Fruit fly (Drosophila melanogaster) whole organism, adult: ENCODE results near the gene Asator.

Source experiments
- CG11617 ChIP-seq: fragments of 200-800 bp; sonication (Bioruptor generic); optimal IDR thresholded peaks from 2 replicates; lab custom pipeline; 2017; ENCODE audit warnings: mild to moderate bottlenecking, missing biosample characterization, missing genetic modification reagents, missing genetic modification characterization
- CG12768 ChIP-seq: fragments of 200-800 bp; sonication (Bioruptor generic); optimal IDR thresholded peaks from 2 replicates; lab custom pipeline; 2017; ENCODE audit warnings: missing biosample characterization, missing genetic modification characterization, mild to moderate bottlenecking, moderate library complexity, missing genetic modification reagents
- CG14711 ChIP-seq: fragments of 200-800 bp; sonication (Bioruptor generic); optimal IDR thresholded peaks from 2 replicates; lab custom pipeline; 2018; ENCODE audit warnings: missing biosample characterization, mild to moderate bottlenecking, missing genetic modification characterization, moderate library complexity
- CG1620 ChIP-seq: fragments of 200-800 bp; sonication (Bioruptor generic); optimal IDR thresholded peaks from 2 replicates; lab custom pipeline; 2016; ENCODE audit warnings: missing biosample characterization, missing genetic modification characterization
- CG33017 ChIP-seq: fragments of 200-800 bp; sonication (Bioruptor generic); optimal IDR thresholded peaks from 2 replicates; lab custom pipeline; 2018; ENCODE audit warnings: missing biosample characterization, mild to moderate bottlenecking, missing genetic modification characterization, moderate library complexity
- CG5204 ChIP-seq: fragments of 200-800 bp; sonication (Bioruptor generic); optimal IDR thresholded peaks from 2 replicates; lab custom pipeline; 2016; ENCODE audit warnings: missing biosample characterization, missing genetic modification characterization
- CG7045 ChIP-seq: fragments of 200-800 bp; sonication (Bioruptor generic); optimal IDR thresholded peaks from 2 replicates; lab custom pipeline; 2017; ENCODE audit warnings: missing biosample characterization, mild to moderate bottlenecking, missing genetic modification characterization
- CG7101 ChIP-seq: fragments of 200-800 bp; sonication (Bioruptor generic); optimal IDR thresholded peaks from 2 replicates; lab custom pipeline; 2018; ENCODE audit warnings: missing biosample characterization, mild to moderate bottlenecking, missing genetic modification characterization, moderate library complexity
- Clk ChIP-seq: fragments of 200-800 bp; sonication (Bioruptor generic); optimal IDR thresholded peaks from 2 replicates; lab custom pipeline; 2017; ENCODE audit warnings: missing biosample characterization, missing genetic modification characterization
- Crg-1 ChIP-seq: fragments of 200-800 bp; sonication (Bioruptor generic); optimal IDR thresholded peaks from 2 replicates; lab custom pipeline; 2016; ENCODE audit warnings: missing biosample characterization, missing genetic modification characterization
- Hr96 ChIP-seq: fragments of 200-800 bp; sonication (Bioruptor generic); optimal IDR thresholded peaks from 2 replicates; lab custom pipeline; 2016; ENCODE audit warnings: missing biosample characterization, missing genetic modification characterization
- Mnt ChIP-seq: fragments of 200-800 bp; sonication (Bioruptor generic); optimal IDR thresholded peaks from 2 replicates; lab custom pipeline; 2016; ENCODE audit warnings: missing biosample characterization, mild to moderate bottlenecking, missing genetic modification characterization
- bab1 ChIP-seq: fragments of 200-800 bp; sonication (Bioruptor generic); optimal IDR thresholded peaks from 3 replicates; lab custom pipeline; 2019; ENCODE audit warnings: missing biosample characterization, mild to moderate bottlenecking, missing genetic modification characterization, moderate library complexity
- cic ChIP-seq: fragments of 200-800 bp; sonication (Bioruptor generic); optimal IDR thresholded peaks from 2 replicates; lab custom pipeline; 2017; ENCODE audit warnings: missing biosample characterization, mild to moderate bottlenecking, missing genetic modification characterization, moderate library complexity
- cnc ChIP-seq, 2 experiments: fragments of >200 bp; optimal IDR thresholded peaks; 2 replicates each; lab custom pipeline; 2017
- kay ChIP-seq: fragments of 200-800 bp; sonication (Bioruptor generic); peaks from one replicate; lab custom pipeline; 2016; ENCODE audit warnings: missing biosample characterization, missing genetic modification characterization, borderline replicate concordance
- ovo ChIP-seq: fragments of 200-800 bp; sonication (Bioruptor generic); optimal IDR thresholded peaks from 2 replicates; lab custom pipeline; 2016; ENCODE audit warnings: missing biosample characterization, missing genetic modification characterization
- pad ChIP-seq: fragments of 200-800 bp; sonication (Bioruptor generic); optimal IDR thresholded peaks from 3 replicates; lab custom pipeline; 2017; ENCODE audit warnings: missing biosample characterization, missing genetic modification characterization, mild to moderate bottlenecking, moderate library complexity, missing genetic modification reagents
- tj ChIP-seq: fragments of 200-800 bp; sonication (Bioruptor generic); optimal IDR thresholded peaks from 3 replicates; lab custom pipeline; 2017; ENCODE audit warnings: missing biosample characterization, mild to moderate bottlenecking, missing genetic modification characterization, moderate library complexity
- toe ChIP-seq: fragments of 200-800 bp; sonication (Bioruptor generic); optimal IDR thresholded peaks from 2 replicates; lab custom pipeline; 2016; ENCODE audit warnings: missing biosample characterization, missing genetic modification characterization

The Asator gene

DNA sequence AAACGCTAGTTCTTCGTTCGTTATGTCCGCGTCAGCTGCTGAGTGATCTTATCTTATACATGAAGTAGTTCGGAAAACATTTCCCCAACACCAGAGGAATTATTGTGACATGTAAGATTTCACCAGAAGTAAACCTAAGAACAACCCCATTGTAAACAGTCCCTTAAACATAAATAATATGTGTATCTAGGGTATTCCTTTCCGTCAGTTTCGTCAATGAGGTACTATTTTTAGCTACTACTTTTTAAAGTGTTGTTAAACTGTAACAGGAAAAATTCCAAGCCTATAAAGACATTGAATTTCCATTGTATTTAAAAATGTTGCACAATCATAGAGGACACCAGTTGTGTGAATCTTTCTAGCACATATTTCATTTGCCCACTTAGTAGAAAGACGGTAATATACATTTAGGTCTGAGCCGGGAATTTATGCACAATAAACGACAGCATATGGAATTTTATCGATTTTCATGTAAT is 6.1 kb downstream of the Asator start:
- no peak for TF ChIP-seq Clk (GFP tag; lab: Kevin White, UChicago)
- TF ChIP-seq tj (GFP tag; lab: Kevin White, UChicago): no peak
- peak; percentile 26 for TF ChIP-seq Crg-1 (GFP tag; lab: Kevin White, UChicago)

DNA sequence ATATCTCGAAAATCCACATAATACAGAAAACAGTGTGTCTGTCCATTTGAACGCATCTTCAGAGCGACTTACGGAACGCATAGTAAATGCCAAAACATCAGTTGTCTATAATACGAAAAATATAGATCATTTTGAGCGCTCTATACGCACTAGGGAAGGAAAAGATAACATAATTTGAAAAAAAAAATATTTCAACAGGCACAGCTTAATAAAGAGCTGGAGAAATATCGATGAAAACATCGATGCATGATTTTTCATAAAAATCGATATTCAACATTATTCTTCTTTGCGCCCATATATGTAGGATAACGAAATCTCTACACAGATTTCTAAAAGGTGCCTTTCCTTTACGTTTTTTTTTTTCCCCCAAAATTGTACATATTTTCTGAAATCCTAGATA is 7.1 kb downstream of the Asator start:
- TF ChIP-seq tj (GFP tag; lab: Kevin White, UChicago) (no peak), CG1620 (GFP tag; lab: Kevin White, UChicago) (no peak)

DNA sequence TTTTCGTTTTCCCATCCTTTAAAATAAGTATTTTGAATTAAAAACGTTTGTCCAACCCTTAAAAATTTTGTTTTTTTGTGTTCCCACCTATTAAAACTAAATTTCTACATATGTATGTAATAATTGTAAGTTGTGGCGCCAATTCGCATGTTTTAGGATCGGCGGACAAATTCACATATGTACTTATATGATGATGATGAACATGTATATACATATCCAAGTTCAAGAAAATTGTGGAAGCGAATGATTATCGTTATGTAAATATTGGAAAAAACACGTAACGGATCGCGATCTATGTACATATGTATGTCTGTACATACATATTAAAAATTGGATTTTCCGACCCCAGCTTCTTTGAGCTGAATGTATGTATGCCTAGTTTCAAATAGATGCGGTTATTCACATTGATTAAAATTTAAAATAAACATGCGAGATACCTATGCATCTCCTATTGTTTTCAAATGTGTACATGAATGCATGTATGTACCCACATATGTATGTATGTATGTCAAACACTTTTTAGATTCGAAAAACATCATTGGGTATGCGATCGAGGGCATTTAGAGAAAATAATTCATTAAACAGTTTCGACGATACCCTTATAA is 20.1 kb downstream of the Asator start:
- TF ChIP-seq kay (GFP tag; lab: Kevin White, UChicago) (peak; percentile 92), CG12768 (no peak)

DNA sequence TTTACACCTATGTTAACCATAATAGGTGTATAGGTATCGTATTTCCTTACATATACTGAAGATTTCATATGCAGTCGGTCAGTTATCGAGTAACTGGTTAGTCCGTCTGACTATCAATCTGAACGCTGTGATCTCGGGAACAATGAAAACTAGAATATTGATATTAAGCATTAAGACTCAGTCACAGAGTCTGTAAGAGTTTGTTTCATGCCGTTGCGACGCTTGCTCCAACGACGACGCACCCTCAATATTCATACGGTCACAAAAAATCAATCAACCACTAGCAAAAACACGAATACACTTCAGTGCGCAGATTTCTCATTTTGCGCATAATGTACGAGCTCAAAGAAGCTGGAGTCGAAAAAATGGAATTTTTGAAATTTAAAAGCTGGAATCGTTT is 20.8 kb downstream of the Asator start:
- TF ChIP-seq CG33017: no peak
- no peak for TF ChIP-seq Hr96 (GFP tag; lab: Kevin White, UChicago)
- TF ChIP-seq Crg-1 (GFP tag; lab: Kevin White, UChicago): no peak
- TF ChIP-seq toe (GFP tag; lab: Kevin White, UChicago): no peak
- TF ChIP-seq Mnt: no peak
- TF ChIP-seq CG12768: no peak

DNA sequence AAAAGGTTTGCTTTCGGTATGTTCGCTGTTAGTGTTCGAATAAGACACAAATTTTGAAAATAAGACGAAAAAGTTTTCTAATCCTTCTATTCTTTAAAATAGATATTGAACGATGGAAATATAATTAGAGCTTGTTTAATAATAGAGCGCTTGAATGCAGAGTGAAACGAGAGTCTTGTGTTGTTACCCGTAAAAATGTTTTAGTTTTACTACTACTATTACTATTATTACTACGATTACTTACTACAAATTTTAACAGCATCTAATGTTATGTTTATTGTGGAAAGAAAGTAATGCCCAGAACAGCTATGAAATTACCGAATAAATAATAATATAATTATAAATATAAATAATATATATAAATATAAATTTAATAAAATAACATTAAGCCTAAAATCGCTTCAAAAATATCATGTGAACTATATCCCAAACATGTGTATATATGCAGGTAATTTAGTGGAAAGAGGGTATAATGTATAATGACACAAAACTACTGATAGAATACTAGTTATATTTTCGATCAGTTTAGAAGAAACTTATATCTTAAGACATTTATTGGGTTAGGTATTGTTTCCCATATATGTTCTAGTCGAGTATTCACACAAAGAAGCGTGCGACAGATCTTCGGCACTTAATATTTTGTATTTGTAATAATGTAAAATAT is 21.7 kb downstream of the Asator start, which contains the start of gene CG33941:
TSS of gene CG33941 (plus strand) at position 522 of the 664 bp plus-strand sequence.
- TF ChIP-seq CG7101 (tag; lab: Kevin White, UChicago) (peak; percentile 5), toe (GFP tag; lab: Kevin White, UChicago) (no peak), bab1 (GFP tag; lab: Kevin White, UChicago) (peak; percentile 20)

DNA sequence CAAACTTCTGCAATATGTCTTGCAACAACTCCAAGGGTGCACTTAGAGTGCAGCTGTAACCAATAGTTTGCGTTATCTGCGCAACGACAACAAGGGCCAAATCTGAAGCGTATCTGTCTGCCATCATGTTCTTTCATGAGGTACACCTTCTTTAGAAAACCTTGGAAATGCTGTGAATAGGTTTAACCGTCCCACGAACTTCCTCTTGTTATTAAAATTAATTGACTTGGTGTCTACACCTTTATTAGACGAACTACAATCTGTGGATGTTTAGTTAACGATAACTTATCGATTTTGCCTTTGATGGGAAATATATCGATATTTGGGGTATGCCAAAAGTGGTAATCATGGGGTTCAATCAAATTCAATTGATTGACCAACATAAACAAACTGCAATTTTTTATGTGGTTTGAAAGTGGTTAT is 22.2 kb downstream of the Asator start, which contains the start of gene Taf3:
TSS of gene Taf3 (minus strand) at position 286 of the 423 bp plus-strand sequence.
- TF ChIP-seq bab1 (GFP tag; lab: Kevin White, UChicago) (peak; percentile 66), CG33017 (no peak), CG12768 (peak; percentile 16)

DNA sequence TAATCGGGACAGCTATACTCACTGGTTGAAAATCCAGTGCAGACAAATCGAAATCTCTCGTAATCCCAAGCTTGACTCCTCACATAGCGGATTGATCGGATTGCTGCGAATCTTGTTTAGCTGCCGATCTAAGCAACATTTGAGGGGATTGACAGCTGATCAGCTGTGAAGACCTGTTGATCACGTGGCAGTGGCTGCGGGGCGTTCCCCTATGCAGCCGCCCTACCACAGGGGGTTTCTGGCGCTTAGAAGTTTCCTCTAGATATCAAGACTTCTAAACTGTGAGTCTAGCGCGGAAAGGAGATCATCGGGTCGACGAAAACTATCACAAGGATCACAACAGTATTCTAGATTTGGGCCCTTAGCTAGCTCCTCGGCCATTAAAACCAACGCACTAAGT is 30.2 kb downstream of the Asator start:
- TF ChIP-seq tj (GFP tag; lab: Kevin White, UChicago) (no peak), CG12768 (no peak), ovo (GFP tag; lab: Kevin White, UChicago) (no peak), CG7101 (tag; lab: Kevin White, UChicago) (no peak), bab1 (GFP tag; lab: Kevin White, UChicago) (no peak), cic (GFP tag; lab: Kevin White, UChicago) (no peak), cnc (optimal IDR thresholded peaks at IDR 0.05; lab: Kevin White, UChicago) (no peak), CG11617 (GFP tag; lab: Kevin White, UChicago) (no peak), CG7045 (GFP tag; lab: Kevin White, UChicago) (no peak), Crg-1 (GFP tag; lab: Kevin White, UChicago) (no peak), kay (GFP tag; lab: Kevin White, UChicago) (no peak), CG33017 (no peak), Clk (GFP tag; lab: Kevin White, UChicago) (no peak), CG5204 (GFP tag; lab: Kevin White, UChicago) (no peak), CG14711 (tag; lab: Kevin White, UChicago) (no peak), Mnt (no peak), Hr96 (GFP tag; lab: Kevin White, UChicago) (no peak), toe (GFP tag; lab: Kevin White, UChicago) (no peak), CG1620 (GFP tag; lab: Kevin White, UChicago) (no peak), pad (no peak)

DNA sequence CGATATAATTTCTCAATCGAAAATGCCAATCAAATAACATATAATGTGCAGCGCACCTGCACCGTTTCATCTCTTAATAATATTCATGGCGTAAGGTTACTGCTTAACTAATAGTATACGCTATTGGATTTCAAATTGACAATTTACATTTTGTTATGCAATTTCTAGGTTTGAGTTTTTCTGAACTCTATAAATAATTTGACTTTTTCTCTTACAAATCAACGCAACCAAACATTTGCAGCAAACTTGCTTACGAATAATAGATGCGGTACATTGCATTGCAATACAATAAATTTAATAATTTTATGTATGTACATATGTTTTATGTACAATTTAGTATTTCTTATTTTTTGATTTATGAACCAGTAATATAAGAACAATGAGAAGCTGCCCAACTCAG is 35.5 kb downstream of the Asator start:
- TF ChIP-seq CG33017 (no peak), kay (GFP tag; lab: Kevin White, UChicago) (peak; percentile 90)
